Worm (Caenorhabditis elegans): ENCODE data around the gene sqv-6.

ce11 chrV:1005877-1006276 lies 41.3 kb upstream of the sqv-6 start:
- TF ChIP-seq ceh-31 (tag; optimal IDR thresholded peaks at IDR 0.05) (no peak), eyg-1 (tag; optimal IDR thresholded peaks at IDR 0.05) (no peak), unc-55 (GFP tag; optimal IDR thresholded peaks at IDR 0.05) (no peak), lim-6 (tag; optimal IDR thresholded peaks at IDR 0.05) (no peak), ets-4 (tag; optimal IDR thresholded peaks at IDR 0.05) (no peak), unc-42 (tag; optimal IDR thresholded peaks at IDR 0.05) (no peak), pha-4 (tag; optimal IDR thresholded peaks at IDR 0.05) (no peak), pha-2 (tag; optimal IDR thresholded peaks at IDR 0.05) (no peak)
